Fruit fly (Drosophila melanogaster) whole organism, embryonic: ENCODE measurements around the gene Cp7Fa.
A peak's percentile ranks its signal among the peaks of the same experiment; 100 is the strongest.

ENCODE experiments used
- Antp ChIP-seq: fragments of 200-800 bp; sonication (Bioruptor generic); optimal IDR thresholded peaks from 3 replicates; lab custom pipeline; 2016; ENCODE audit warnings: missing biosample characterization, missing genetic modification characterization
- Atf3 ChIP-seq: fragments of 200-800 bp; sonication (Bioruptor generic); optimal IDR thresholded peaks from 3 replicates; lab custom pipeline; 2016; ENCODE audit warnings: missing biosample characterization, missing genetic modification characterization
- CG10565 ChIP-seq: fragments of 200-800 bp; sonication (Bioruptor generic); optimal IDR thresholded peaks from 3 replicates; lab custom pipeline; 2016; ENCODE audit warnings: missing biosample characterization, mild to moderate bottlenecking, missing genetic modification characterization
- CG10959 ChIP-seq: fragments of 200-800 bp; sonication (Bioruptor generic); IDR thresholded peaks from 2 replicates; pipeline ENCODE4 v1.3.6; 2022; ENCODE audit warnings: missing biosample characterization, missing genetic modification characterization
- CG11504 ChIP-seq: fragments of 200-800 bp; sonication (Bioruptor generic); optimal IDR thresholded peaks from 3 replicates; lab custom pipeline; 2019; ENCODE audit warnings: missing biosample characterization, mild to moderate bottlenecking, missing genetic modification characterization, moderate library complexity
- CG12104 ChIP-seq: fragments of 200-800 bp; sonication (Bioruptor generic); optimal IDR thresholded peaks from 3 replicates; lab custom pipeline; 2016; ENCODE audit warnings: missing biosample characterization, missing genetic modification characterization
- CG14014 ChIP-seq: fragments of 200-800 bp; sonication (Bioruptor generic); IDR thresholded peaks from 2 replicates; pipeline ENCODE4 v1.3.6; 2022; ENCODE audit warnings: missing biosample characterization, missing genetic modification characterization
- CG14965 ChIP-seq: fragments of 200-800 bp; sonication (Bioruptor generic); optimal IDR thresholded peaks from 2 replicates; lab custom pipeline; 2016; ENCODE audit warnings: missing biosample characterization, missing genetic modification characterization, borderline replicate concordance
- CG1529 ChIP-seq: fragments of 200-800 bp; sonication (Bioruptor generic); optimal IDR thresholded peaks from 3 replicates; lab custom pipeline; 2018; ENCODE audit warnings: missing biosample characterization, missing genetic modification characterization
- CG15479 ChIP-seq: fragments of 200-800 bp; sonication (Bioruptor generic); optimal IDR thresholded peaks from 3 replicates; lab custom pipeline; 2019; ENCODE audit warnings: missing biosample characterization, mild to moderate bottlenecking, missing genetic modification characterization, moderate library complexity
- CG1602 ChIP-seq: fragments of 200-800 bp; sonication (Bioruptor generic); optimal IDR thresholded peaks from 3 replicates; lab custom pipeline; 2016; ENCODE audit warnings: missing biosample characterization, missing genetic modification characterization
- CG1603 ChIP-seq: fragments of 200-800 bp; sonication (Bioruptor generic); optimal IDR thresholded peaks from 2 replicates; lab custom pipeline; 2019; ENCODE audit warnings: missing biosample characterization, mild to moderate bottlenecking, missing genetic modification characterization, moderate library complexity
- CG18764 ChIP-seq: fragments of 200-800 bp; sonication (Bioruptor generic); optimal IDR thresholded peaks from 3 replicates; lab custom pipeline; 2016; ENCODE audit warnings: missing biosample characterization, missing genetic modification characterization
- CG2875 ChIP-seq: fragments of 200-800 bp; sonication (Bioruptor generic); optimal IDR thresholded peaks from 2 replicates; lab custom pipeline; 2017; ENCODE audit warnings: missing biosample characterization, mild to moderate bottlenecking, missing genetic modification characterization, missing genetic modification reagents
- CG33213 ChIP-seq: fragments of 200-800 bp; sonication (Bioruptor generic); optimal IDR thresholded peaks from 3 replicates; lab custom pipeline; 2016; ENCODE audit warnings: missing biosample characterization, missing genetic modification characterization
- CG3407 ChIP-seq: fragments of 200-800 bp; sonication (Bioruptor generic); optimal IDR thresholded peaks from 2 replicates; lab custom pipeline; 2018; ENCODE audit warnings: missing biosample characterization, mild to moderate bottlenecking, missing genetic modification characterization
- CG4424 ChIP-seq: fragments of 200-800 bp; sonication (Bioruptor generic); optimal IDR thresholded peaks from 3 replicates; lab custom pipeline; 2016; ENCODE audit warnings: missing biosample characterization, missing genetic modification characterization
- CG8089 ChIP-seq: fragments of 200-800 bp; sonication (Bioruptor generic); optimal IDR thresholded peaks from 3 replicates; lab custom pipeline; 2016; ENCODE audit warnings: missing biosample characterization, missing genetic modification characterization
- CG9609 ChIP-seq: fragments of 200-800 bp; sonication (Bioruptor generic); optimal IDR thresholded peaks from 3 replicates; lab custom pipeline; 2016; ENCODE audit warnings: missing biosample characterization, missing genetic modification characterization
- CHES-1-like ChIP-seq: fragments of 200-800 bp; sonication (Bioruptor generic); optimal IDR thresholded peaks from 2 replicates; lab custom pipeline; 2016; ENCODE audit warnings: missing biosample characterization, missing genetic modification characterization
- Dfd ChIP-seq, 2 experiments: fragments of >200 bp; optimal IDR thresholded peaks; 2 replicates each; lab custom pipeline; 2017; ENCODE audit warnings: missing biosample characterization in 2 of 2, missing genetic modification characterization in 2 of 2
- Doc2 ChIP-seq: fragments of 200-800 bp; sonication (Bioruptor generic); IDR thresholded peaks from 2 replicates; pipeline ENCODE4 v1.3.6; 2022; ENCODE audit warnings: missing biosample characterization, missing genetic modification characterization
- Dp ChIP-seq: fragments of 200-800 bp; sonication (Bioruptor generic); optimal IDR thresholded peaks from 2 replicates; lab custom pipeline; 2018; ENCODE audit warnings: missing biosample characterization, mild to moderate bottlenecking, missing genetic modification characterization, moderate library complexity
- E2f2 ChIP-seq: fragments of 200-800 bp; sonication (Bioruptor generic); IDR thresholded peaks from 2 replicates; pipeline ENCODE4 v1.3.6; 2022; ENCODE audit warnings: missing biosample characterization, missing genetic modification characterization
- H15 ChIP-seq: fragments of 200-800 bp; sonication (Bioruptor generic); IDR thresholded peaks from 3 replicates; pipeline ENCODE4 v1.3.6; 2022; ENCODE audit warnings: missing biosample characterization, missing genetic modification characterization
- HLH3B ChIP-seq: fragments of 200-800 bp; sonication (Bioruptor generic); IDR thresholded peaks from 2 replicates; pipeline ENCODE4 v1.3.6; 2022; ENCODE audit warnings: missing biosample characterization, missing genetic modification characterization
- HLH4C ChIP-seq: fragments of 200-800 bp; sonication (Bioruptor generic); IDR thresholded peaks from 3 replicates; pipeline ENCODE4 v1.3.6; 2022; ENCODE audit warnings: missing biosample characterization, missing genetic modification characterization; ENCODE audit not compliant: partially characterized antibody
- Mrtf ChIP-seq: fragments of 200-800 bp; sonication (Bioruptor generic); IDR thresholded peaks from 3 replicates; pipeline ENCODE4 v1.3.6; 2022; ENCODE audit warnings: missing biosample characterization, missing genetic modification characterization
- Oli ChIP-seq: fragments of 200-800 bp; sonication (Bioruptor generic); optimal IDR thresholded peaks from 2 replicates; lab custom pipeline; 2018; ENCODE audit warnings: missing biosample characterization, mild to moderate bottlenecking, missing genetic modification characterization, moderate library complexity
- Trl ChIP-seq, 3 experiments: fragments of >200 bp in 2 of 3; fragments of 200-800 bp in 1 of 3; sonication (Bioruptor generic) in 1 of 3; optimal IDR thresholded peaks; 2 replicates in 1 of 3; 3 replicates in 2 of 3; lab custom pipeline; 2016 to 2017; ENCODE audit warnings: missing biosample characterization in 1 of 3, missing genetic modification characterization in 1 of 3
- ash1 ChIP-seq: fragments of 200-800 bp; sonication (Bioruptor generic); optimal IDR thresholded peaks from 2 replicates; lab custom pipeline; 2018; ENCODE audit warnings: missing biosample characterization, mild to moderate bottlenecking, missing genetic modification characterization
- bab2 ChIP-seq: fragments of 200-800 bp; sonication (Bioruptor generic); optimal IDR thresholded peaks from 2 replicates; lab custom pipeline; 2016; ENCODE audit warnings: missing biosample characterization, missing genetic modification characterization
- bbx ChIP-seq: fragments of 200-800 bp; sonication (Bioruptor generic); IDR thresholded peaks from 2 replicates; pipeline ENCODE4 v1.3.6; 2022; ENCODE audit warnings: missing biosample characterization, missing genetic modification characterization; ENCODE audit not compliant: partially characterized antibody
- bcd ChIP-seq: fragments of 200-800 bp; sonication (Bioruptor generic); optimal IDR thresholded peaks from 2 replicates; lab custom pipeline; 2017; ENCODE audit warnings: missing biosample characterization, mild to moderate bottlenecking, missing genetic modification characterization
- dati ChIP-seq: fragments of 200-800 bp; sonication (Bioruptor generic); IDR thresholded peaks from 2 replicates; pipeline ENCODE4 v1.3.6; 2022; ENCODE audit warnings: missing biosample characterization, missing genetic modification characterization
- grau ChIP-seq: fragments of 200-800 bp; optimal IDR thresholded peaks from 3 replicates; lab custom pipeline; 2019; ENCODE audit warnings: missing biosample characterization, mild to moderate bottlenecking, missing genetic modification characterization, moderate library complexity
- gro ChIP-seq: fragments of 200-800 bp; sonication (Bioruptor generic); optimal IDR thresholded peaks from 2 replicates; lab custom pipeline; 2016; ENCODE audit warnings: missing biosample characterization, missing genetic modification characterization
- her ChIP-seq: fragments of 200-800 bp; sonication (Bioruptor generic); optimal IDR thresholded peaks from 2 replicates; lab custom pipeline; 2016; ENCODE audit warnings: missing biosample characterization, missing genetic modification characterization
- klu ChIP-seq: fragments of 200-800 bp; sonication (Bioruptor generic); IDR thresholded peaks from 2 replicates; pipeline ENCODE4 v1.3.6; 2022; ENCODE audit warnings: missing biosample characterization, missing genetic modification characterization
- mam ChIP-seq: fragments of 200-800 bp; sonication (Bioruptor generic); optimal IDR thresholded peaks from 3 replicates; lab custom pipeline; 2016; ENCODE audit warnings: missing biosample characterization, missing genetic modification characterization
- pnt ChIP-seq: fragments of 200-800 bp; sonication (Bioruptor generic); optimal IDR thresholded peaks from 3 replicates; lab custom pipeline; 2016; ENCODE audit warnings: missing biosample characterization, missing genetic modification characterization
- pros ChIP-seq: fragments of 200-800 bp; sonication (Bioruptor generic); optimal IDR thresholded peaks from 3 replicates; lab custom pipeline; 2019; ENCODE audit warnings: missing biosample characterization, mild to moderate bottlenecking, missing genetic modification characterization, moderate library complexity
- psq ChIP-seq: fragments of 200-800 bp; sonication (Bioruptor generic); optimal IDR thresholded peaks from 2 replicates; lab custom pipeline; 2017; ENCODE audit warnings: missing biosample characterization, missing genetic modification characterization
- run ChIP-seq: fragments of 200-800 bp; sonication (Bioruptor generic); optimal IDR thresholded peaks from 3 replicates; lab custom pipeline; 2018; ENCODE audit warnings: missing biosample characterization, mild to moderate bottlenecking, missing genetic modification characterization
- slp2 ChIP-seq: fragments of 200-800 bp; sonication (Bioruptor generic); optimal IDR thresholded peaks from 2 replicates; lab custom pipeline; 2016; ENCODE audit warnings: missing biosample characterization, missing genetic modification characterization
- ssp ChIP-seq: fragments of 200-800 bp; sonication (Bioruptor generic); IDR thresholded peaks from 2 replicates; pipeline ENCODE4 v1.3.6; 2022; ENCODE audit warnings: missing biosample characterization, missing genetic modification characterization
- tup ChIP-seq: fragments of 200-800 bp; sonication (Bioruptor generic); optimal IDR thresholded peaks from 2 replicates; lab custom pipeline; 2016; ENCODE audit warnings: missing biosample characterization, mild to moderate bottlenecking, missing genetic modification characterization, moderate library complexity
- wdn ChIP-seq: fragments of 200-800 bp; sonication (Bioruptor generic); IDR thresholded peaks from 2 replicates; pipeline ENCODE4 v1.3.6; 2022; ENCODE audit warnings: missing biosample characterization, missing genetic modification characterization
- yki ChIP-seq: fragments of >200 bp; optimal IDR thresholded peaks from 3 replicates; lab custom pipeline; 2018
- zf30C ChIP-seq: fragments of 200-800 bp; sonication (Bioruptor generic); optimal IDR thresholded peaks from 3 replicates; lab custom pipeline; 2018; ENCODE audit warnings: missing biosample characterization, mild to moderate bottlenecking, missing genetic modification characterization

Cp7Fa gene

DNA sequence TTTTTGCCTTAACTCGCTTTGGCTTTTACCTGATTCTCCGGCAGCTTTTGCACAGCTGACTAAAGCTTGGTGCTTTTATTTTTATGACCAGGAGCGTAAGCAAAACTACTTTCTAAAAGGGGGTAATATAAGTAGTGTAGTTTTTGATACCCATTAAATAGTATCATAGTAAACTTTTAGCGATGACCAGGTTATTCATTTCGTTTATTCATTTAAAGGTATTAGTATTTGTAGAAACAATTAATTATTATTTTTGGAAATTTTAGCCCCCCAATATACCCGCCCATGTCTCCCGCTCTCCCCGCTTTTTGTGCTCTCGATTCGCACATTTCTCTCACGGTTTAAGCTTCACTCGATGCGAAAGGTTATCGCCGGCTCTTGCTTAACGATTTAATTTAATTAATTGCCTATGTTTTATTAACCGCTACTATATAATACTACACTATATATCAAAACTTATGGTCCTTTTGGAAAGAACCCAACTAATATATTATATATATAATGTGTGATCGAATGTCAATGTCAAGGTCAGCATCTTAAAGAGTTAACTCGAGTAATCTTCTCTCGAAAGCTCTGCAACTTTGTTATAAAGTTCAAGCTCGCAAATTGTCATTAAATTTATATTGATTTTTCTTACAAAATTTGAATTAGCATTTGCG lies 6.2 kb upstream of the Cp7Fa start, which contains the start of gene Sptr (continued):
- TF ChIP-seq CG10959 (GFP tag; lab: Robert Waterston, UW) (peak; percentile 31; the same call in 1 of the 2 replicates), CG14965 (GFP tag; lab: Kevin White, UChicago) (no peak), Oli (peak; percentile 86), ash1 (GFP tag; lab: Kevin White, UChicago) (peak; percentile 23), CG1602 (peak; percentile 74), CG1529 (GFP tag; lab: Kevin White, UChicago) (peak; percentile 57), dati (GFP tag; lab: Robert Waterston, UW) (0 out of 2 replicates have a peak, but pooled peaks have one; percentile 6), Dfd (GFP tag; optimal IDR thresholded peaks at IDR 0.05; lab: Kevin White, UChicago) (no peak), tup (GFP tag; lab: Kevin White, UChicago) (peak; percentile 35), zf30C (GFP tag; lab: Kevin White, UChicago) (no peak), her (peak; percentile 64), CG3407 (GFP tag; lab: Kevin White, UChicago) (peak; percentile 39), grau (tag; lab: Kevin White, UChicago) (peak; percentile 91), E2f2 (GFP tag; lab: Robert Waterston, UW) (peak; percentile 77), klu (peak; percentile 81), gro (GFP tag; lab: Kevin White, UChicago) (peak; percentile 86), Antp (GFP tag; lab: Kevin White, UChicago) (peak; percentile 64), yki (lab: Kevin White, UChicago) (no peak), CG8089 (GFP tag; lab: Kevin White, UChicago) (peak; percentile 2), run (peak; percentile 75), CG2875 (GFP tag; lab: Kevin White, UChicago) (peak; percentile 62), CG14014 (GFP tag; lab: Robert Waterston, UW) (peak; percentile 92), CG33213 (GFP tag; lab: Kevin White, UChicago) (peak; percentile 62), pnt (GFP tag; lab: Kevin White, UChicago) (peak; percentile 59), Trl (optimal IDR thresholded peaks at IDR 0.05; lab: Kevin White, UChicago) (peak; percentile 35 to 75), Trl (GFP tag; optimal IDR thresholded peaks at IDR 0.05; lab: Kevin White, UChicago) (peak; percentile 59), Mrtf (GFP tag; lab: Robert Waterston, UW) (peak; percentile 89), mam (GFP tag; lab: Kevin White, UChicago) (peak; percentile 86), CG18764 (GFP tag; lab: Kevin White, UChicago) (peak; percentile 66), CG12104 (GFP tag; lab: Kevin White, UChicago) (peak; percentile 84), CG1603 (tag; lab: Kevin White, UChicago) (peak; percentile 63), CG11504 (tag; lab: Kevin White, UChicago) (peak; percentile 91), Doc2 (peak; percentile 50; the same call in 1 of the 2 replicates), H15 (GFP tag; lab: Robert Waterston, UW) (peak; percentile 90), slp2 (peak; percentile 38), HLH3B (GFP tag; lab: Robert Waterston, UW) (peak; percentile 92), CG15479 (GFP tag; lab: Kevin White, UChicago) (no peak), CG4424 (GFP tag; lab: Kevin White, UChicago) (peak; percentile 74), pros (GFP tag; lab: Kevin White, UChicago) (no peak), Dp (GFP tag; lab: Kevin White, UChicago) (no peak), CG9609 (GFP tag; lab: Kevin White, UChicago) (peak; percentile 47), bcd (GFP tag; lab: Kevin White, UChicago) (peak; percentile 87), bab2 (GFP tag; lab: Kevin White, UChicago) (peak; percentile 76), psq (peak; percentile 51), CHES-1-like (GFP tag; lab: Kevin White, UChicago) (peak; percentile 63), ssp (GFP tag; lab: Robert Waterston, UW) (peak; percentile 72), CG10565 (GFP tag; lab: Kevin White, UChicago) (no peak), HLH4C (GFP tag; lab: Robert Waterston, UW) (no peak), wdn (GFP tag; lab: Robert Waterston, UW) (peak; percentile 86), bbx (GFP tag; lab: Robert Waterston, UW) (no peak), Atf3 (GFP tag; lab: Kevin White, UChicago) (peak; percentile 14)
